Worm (Caenorhabditis elegans) whole organism, L1 larva: ENCODE measurements around the gene F47D12.7.
A peak's percentile ranks its signal among the peaks of the same experiment; 100 is the strongest.

Experiments
- C34B4.2 ChIP-seq: sonication (generic microtip); optimal IDR thresholded peaks from 2 replicates; lab custom pipeline; 2017; ENCODE audit warnings: mild to moderate bottlenecking, missing genetic modification characterization, missing compliant biosample characterization
- F16B12.6 ChIP-seq: fragments of 150-350 bp; optimal IDR thresholded peaks from 2 replicates; lab custom pipeline; 2014; ENCODE audit warnings: missing biosample characterization, missing genetic modification characterization
- aha-1 ChIP-seq: fragments of 150-350 bp; optimal IDR thresholded peaks from 2 replicates; lab custom pipeline; 2014; ENCODE audit warnings: missing biosample characterization, missing genetic modification characterization
- ama-1 ChIP-seq: fragments of 150-350 bp; optimal IDR thresholded peaks from 2 replicates; lab custom pipeline; 2014
- ceh-63 ChIP-seq: fragments of 200-800 bp; sonication (Bioruptor generic); optimal IDR thresholded peaks from 2 replicates; lab custom pipeline; 2018; ENCODE audit warnings: mild to moderate bottlenecking, missing genetic modification characterization, missing compliant biosample characterization
- ceh-8 ChIP-seq: fragments of 200-800 bp; sonication (Bioruptor generic); optimal IDR thresholded peaks from 2 replicates; lab custom pipeline; 2018; ENCODE audit warnings: mild to moderate bottlenecking, missing genetic modification characterization, moderate library complexity, missing compliant biosample characterization
- ceh-82 ChIP-seq, 3 experiments: fragments of 150-350 bp in 1 of 3; sonication (generic microtip) in 2 of 3; optimal IDR thresholded peaks; 2 replicates each; lab custom pipeline; 2014 to 2017; ENCODE audit warnings: missing biosample characterization in 3 of 3, missing genetic modification characterization in 3 of 3
- ceh-88 ChIP-seq: fragments of 200-800 bp; sonication (Bioruptor generic); IDR thresholded peaks from 2 replicates; pipeline ENCODE4 v1.3.6; 2022; ENCODE audit warnings: missing genetic modification characterization, missing compliant biosample characterization
- ces-1 ChIP-seq: fragments of 150-350 bp; optimal IDR thresholded peaks from 2 replicates; lab custom pipeline; 2014; ENCODE audit warnings: missing biosample characterization, missing genetic modification reagents, missing genetic modification characterization
- dpl-1 ChIP-seq, 3 experiments: fragments of 150-350 bp in 2 of 3; sonication (generic microtip) in 1 of 3; optimal IDR thresholded peaks; 2 replicates each; lab custom pipeline; 2014 to 2017; ENCODE audit warnings: missing biosample characterization in 3 of 3, missing genetic modification characterization in 3 of 3, missing genetic modification reagents in 3 of 3
- efl-1 ChIP-seq, 4 experiments: fragments of 150-350 bp; optimal IDR thresholded peaks in 3 of 4; peaks in 1 of 4; 1 replicate in 1 of 4; 2 replicates in 3 of 4; lab custom pipeline; 2014; ENCODE audit warnings: missing biosample characterization in 2 of 4, missing genetic modification characterization in 2 of 4, missing genetic modification reagents in 2 of 4
- efl-3 ChIP-seq: fragments of 200-800 bp; sonication (Bioruptor generic); optimal IDR thresholded peaks from 2 replicates; lab custom pipeline; 2018; ENCODE audit warnings: mild to moderate bottlenecking, missing genetic modification characterization, missing compliant biosample characterization
- egl-27 ChIP-seq, 2 experiments: fragments of 150-350 bp in 1 of 2; sonication (generic microtip); optimal IDR thresholded peaks; 3 replicates each; lab custom pipeline; 2017 to 2018; ENCODE audit warnings: missing biosample characterization in 2 of 2, missing genetic modification characterization in 2 of 2, missing genetic modification reagents in 2 of 2
- elt-2 ChIP-seq: sonication (generic microtip); optimal IDR thresholded peaks from 2 replicates; lab custom pipeline; 2016; ENCODE audit warnings: missing genetic modification characterization, mild to moderate bottlenecking, inconsistent platforms, missing compliant biosample characterization, missing genetic modification reagents
- ets-5 ChIP-seq: fragments of 200-800 bp; sonication (Bioruptor generic); IDR thresholded peaks from 2 replicates; pipeline ENCODE4 v1.3.6; 2022; ENCODE audit warnings: missing genetic modification characterization, missing compliant biosample characterization
- fkh-10 ChIP-seq: sonication (generic microtip); optimal IDR thresholded peaks from 2 replicates; lab custom pipeline; 2017; ENCODE audit warnings: missing biosample characterization, missing genetic modification reagents, missing genetic modification characterization
- fkh-4 ChIP-seq: sonication (generic microtip); optimal IDR thresholded peaks from 2 replicates; lab custom pipeline; 2016; ENCODE audit warnings: missing compliant biosample characterization, missing genetic modification characterization, borderline replicate concordance
- fkh-8 ChIP-seq: sonication (generic microtip); optimal IDR thresholded peaks from 2 replicates; lab custom pipeline; 2016; ENCODE audit warnings: mild to moderate bottlenecking, missing genetic modification characterization, missing compliant biosample characterization
- fos-1 ChIP-seq: fragments of 150-350 bp; optimal IDR thresholded peaks from 2 replicates; lab custom pipeline; 2014; ENCODE audit warnings: missing biosample characterization, missing genetic modification characterization
- hlh-17 ChIP-seq: fragments of 200-800 bp; sonication (Bioruptor generic); optimal IDR thresholded peaks from 2 replicates; lab custom pipeline; 2018; ENCODE audit warnings: missing genetic modification characterization, mild to moderate bottlenecking, missing compliant biosample characterization, moderate library complexity, borderline replicate concordance
- irx-1 ChIP-seq: sonication (generic microtip); optimal IDR thresholded peaks from 2 replicates; lab custom pipeline; 2016; ENCODE audit warnings: missing genetic modification characterization, missing compliant biosample characterization
- isw-1 ChIP-seq: fragments of 200-800 bp; sonication (Bioruptor generic); IDR thresholded peaks from 2 replicates; pipeline ENCODE4 v1.3.6; 2022; ENCODE audit warnings: missing genetic modification characterization, missing compliant biosample characterization
- lin-13 ChIP-seq: fragments of 150-350 bp; optimal IDR thresholded peaks from 2 replicates; lab custom pipeline; 2014; ENCODE audit warnings: missing biosample characterization, missing genetic modification reagents, missing genetic modification characterization
- lin-14 ChIP-seq: fragments of 200-800 bp; sonication (Bioruptor generic); optimal IDR thresholded peaks from 2 replicates; lab custom pipeline; 2018; ENCODE audit warnings: mild to moderate bottlenecking, missing genetic modification characterization, moderate library complexity, missing compliant biosample characterization
- lin-39 ChIP-seq: fragments of 150-350 bp; optimal IDR thresholded peaks from 2 replicates; lab custom pipeline; 2014; ENCODE audit warnings: missing biosample characterization, missing genetic modification reagents, missing genetic modification characterization
- lir-3 ChIP-seq: sonication (generic microtip); optimal IDR thresholded peaks from 2 replicates; lab custom pipeline; 2016; ENCODE audit warnings: mild to moderate bottlenecking, missing genetic modification characterization, moderate library complexity, missing compliant biosample characterization; ENCODE audit not compliant: poor library complexity
- mab-9 ChIP-seq: fragments of 200-800 bp; sonication (Bioruptor generic); IDR thresholded peaks from 2 replicates; pipeline ENCODE4 v1.3.6; 2022; ENCODE audit warnings: missing genetic modification reagents, missing genetic modification characterization, missing compliant biosample characterization
- mdl-1 ChIP-seq, 2 experiments: fragments of 150-350 bp; optimal IDR thresholded peaks; 2 replicates each; lab custom pipeline; 2014 to 2017; ENCODE audit warnings: missing biosample characterization in 2 of 2, missing genetic modification characterization in 2 of 2, inconsistent platforms in 1 of 2
- mep-1 ChIP-seq: fragments of 150-350 bp; optimal IDR thresholded peaks from 2 replicates; lab custom pipeline; 2014; ENCODE audit warnings: missing biosample characterization, missing genetic modification characterization
- nhr-11 ChIP-seq: fragments of 150-350 bp; optimal IDR thresholded peaks from 2 replicates; lab custom pipeline; 2014; ENCODE audit warnings: missing biosample characterization, missing genetic modification characterization
- nhr-12 ChIP-seq: sonication (generic microtip); optimal IDR thresholded peaks from 2 replicates; lab custom pipeline; 2017; ENCODE audit warnings: missing biosample characterization, missing genetic modification characterization
- nhr-237 ChIP-seq: fragments of 150-350 bp; optimal IDR thresholded peaks from 2 replicates; lab custom pipeline; 2014; ENCODE audit warnings: missing biosample characterization, missing genetic modification characterization
- nhr-28 ChIP-seq: fragments of 150-350 bp; optimal IDR thresholded peaks from 2 replicates; lab custom pipeline; 2014; ENCODE audit warnings: missing biosample characterization, missing genetic modification characterization
- nhr-76 ChIP-seq: sonication (generic microtip); optimal IDR thresholded peaks from 2 replicates; lab custom pipeline; 2017; ENCODE audit warnings: missing biosample characterization, missing genetic modification characterization
- nhr-77 ChIP-seq: fragments of 150-350 bp; optimal IDR thresholded peaks from 2 replicates; lab custom pipeline; 2014; ENCODE audit warnings: missing biosample characterization, missing genetic modification characterization
- nhr-84 ChIP-seq: sonication (generic microtip); optimal IDR thresholded peaks from 2 replicates; lab custom pipeline; 2017; ENCODE audit warnings: missing biosample characterization, missing genetic modification characterization
- nhr-85 ChIP-seq: sonication (generic microtip); peaks from one replicate; lab custom pipeline; 2016; ENCODE audit warnings: missing genetic modification characterization, inconsistent platforms, missing compliant biosample characterization
- nhr-90 ChIP-seq: sonication (generic microtip); optimal IDR thresholded peaks from 2 replicates; lab custom pipeline; 2016; ENCODE audit warnings: mild to moderate bottlenecking, missing genetic modification characterization, missing compliant biosample characterization; ENCODE audit not compliant: poor library complexity
- pag-3 ChIP-seq: sonication (generic microtip); optimal IDR thresholded peaks from 2 replicates; lab custom pipeline; 2017; ENCODE audit warnings: missing genetic modification characterization, mild to moderate bottlenecking, missing compliant biosample characterization, antibody characterized with exemption, borderline replicate concordance; ENCODE audit not compliant: insufficient read depth
- rnt-1 ChIP-seq: sonication (generic microtip); optimal IDR thresholded peaks from 2 replicates; lab custom pipeline; 2016; ENCODE audit warnings: mild to moderate bottlenecking, missing genetic modification characterization, moderate library complexity, missing compliant biosample characterization
- snpc-4 ChIP-seq: fragments of 150-350 bp; optimal IDR thresholded peaks from 2 replicates; lab custom pipeline; 2014; ENCODE audit warnings: missing biosample characterization, missing genetic modification characterization
- snu-23 ChIP-seq: sonication (generic microtip); optimal IDR thresholded peaks from 2 replicates; lab custom pipeline; 2016; ENCODE audit warnings: missing genetic modification characterization, missing compliant biosample characterization
- sox-4 ChIP-seq: sonication (generic microtip); optimal IDR thresholded peaks from 2 replicates; lab custom pipeline; 2016; ENCODE audit warnings: missing genetic modification characterization, missing compliant biosample characterization
- sptf-1 ChIP-seq: fragments of 150-350 bp; optimal IDR thresholded peaks from 2 replicates; lab custom pipeline; 2014; ENCODE audit warnings: missing biosample characterization, missing genetic modification characterization
- unc-130 ChIP-seq: fragments of 150-350 bp; optimal IDR thresholded peaks from 2 replicates; lab custom pipeline; 2017; ENCODE audit warnings: missing biosample characterization, missing genetic modification characterization, inconsistent platforms
- unc-30 ChIP-seq: sonication (generic microtip); optimal IDR thresholded peaks from 2 replicates; lab custom pipeline; 2017; ENCODE audit warnings: missing biosample characterization, missing genetic modification characterization
- unc-86 ChIP-seq: sonication (generic microtip); optimal IDR thresholded peaks from 2 replicates; lab custom pipeline; 2016; ENCODE audit warnings: missing genetic modification characterization, missing compliant biosample characterization
- unc-98 ChIP-seq: fragments of 200-800 bp; sonication (Bioruptor generic); IDR thresholded peaks from 2 replicates; pipeline ENCODE4 v1.3.6; 2022; ENCODE audit warnings: missing genetic modification characterization, missing compliant biosample characterization
- vab-15 ChIP-seq: sonication (generic microtip); optimal IDR thresholded peaks from 2 replicates; lab custom pipeline; 2017; ENCODE audit warnings: missing genotype, mild to moderate bottlenecking, missing genetic modification characterization, missing compliant biosample characterization
- zag-1 ChIP-seq: fragments of 150-350 bp; optimal IDR thresholded peaks from 2 replicates; lab custom pipeline; 2014; ENCODE audit warnings: missing biosample characterization, missing genetic modification characterization
- zip-4 ChIP-seq: fragments of 200-800 bp; sonication (Bioruptor generic); optimal IDR thresholded peaks from 2 replicates; lab custom pipeline; 2018; ENCODE audit warnings: mild to moderate bottlenecking, missing genetic modification characterization, moderate library complexity, missing compliant biosample characterization
- ztf-11 ChIP-seq, 2 experiments: sonication (generic microtip); optimal IDR thresholded peaks; 2 replicates each; lab custom pipeline; 2016 to 2017; ENCODE audit warnings: missing genetic modification characterization in 2 of 2, missing biosample characterization in 1 of 2, missing compliant biosample characterization in 1 of 2

The F47D12.7 gene

DNA sequence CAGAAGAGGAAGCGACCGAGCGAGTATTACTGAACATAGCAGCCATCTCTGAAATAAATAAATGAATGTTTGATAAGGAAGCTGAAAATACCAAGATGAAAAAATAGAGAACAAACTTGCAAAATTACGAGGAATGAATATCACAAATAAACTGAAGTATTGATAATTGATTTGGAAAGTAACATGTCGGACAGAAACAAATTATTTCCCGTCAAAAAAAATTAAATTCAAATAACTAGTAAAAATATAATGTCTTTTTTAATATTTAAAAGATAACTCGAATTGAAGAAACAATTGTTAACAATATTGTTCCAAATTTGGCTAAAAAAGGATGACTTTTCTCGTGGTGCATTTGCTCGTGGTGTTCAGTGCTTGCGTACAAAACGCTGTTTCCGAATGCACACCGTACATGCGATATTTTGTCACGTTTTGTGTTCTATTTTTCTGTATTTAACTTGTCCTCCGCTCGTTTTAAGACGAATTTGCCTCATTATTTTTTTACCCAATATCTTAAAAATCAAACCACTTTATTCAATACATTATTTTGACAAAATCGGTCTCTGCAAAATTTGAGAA, 46.1 kb upstream of the F47D12.7 start, which contains the start of gene rpn-13:
Gene rpn-13 (minus strand): TSS at position 51 of the 576 bp plus-strand sequence.
- no peak for TF ChIP-seq egl-27 (tag; optimal IDR thresholded peaks at IDR 0.05; lab: Kevin White, UChicago)
- peak; percentile 1 for TF ChIP-seq snpc-4 (tag; lab: Kevin White, UChicago)
- no peak for TF ChIP-seq mep-1 (tag; lab: Kevin White, UChicago)
- peak; percentile 95 for TF ChIP-seq F16B12.6 (tag; lab: Kevin White, UChicago)
- TF ChIP-seq pag-3 (tag; lab: Kevin White, UChicago), result no peak
- no peak for TF ChIP-seq fkh-4 (tag; lab: Kevin White, UChicago)
- no peak for TF ChIP-seq ceh-88 (GFP tag; lab: Robert Waterston, UW)
- TF ChIP-seq elt-2 (tag; lab: Kevin White, UChicago), result no peak
- peak; percentile 63 for TF ChIP-seq snu-23 (GFP tag; lab: Kevin White, UChicago)
- TF ChIP-seq nhr-12, result no peak
- peak; percentile 22 to 64 (median 60) for TF ChIP-seq dpl-1 (GFP tag; optimal IDR thresholded peaks at IDR 0.05; lab: Kevin White, UChicago)
- TF ChIP-seq zag-1 (tag; lab: Kevin White, UChicago), result no peak
- TF ChIP-seq unc-30 (tag; lab: Kevin White, UChicago), result no peak
- no peak for TF ChIP-seq ceh-63 (GFP tag; lab: Kevin White, UChicago)
- TF ChIP-seq isw-1 (GFP tag; lab: Robert Waterston, UW), result no peak
- no peak for TF ChIP-seq efl-3 (GFP tag; lab: Kevin White, UChicago)
- no peak for TF ChIP-seq sptf-1 (tag; lab: Kevin White, UChicago)
- no peak for TF ChIP-seq ces-1 (GFP tag; lab: Kevin White, UChicago)
- TF ChIP-seq nhr-84 (tag; lab: Kevin White, UChicago), result no peak
- TF ChIP-seq nhr-77 (tag; lab: Kevin White, UChicago), result no peak
- no peak for TF ChIP-seq nhr-85 (tag; lab: Kevin White, UChicago)
- no peak for TF ChIP-seq hlh-17 (GFP tag; lab: Kevin White, UChicago)
- TF ChIP-seq ztf-11 (tag; optimal IDR thresholded peaks at IDR 0.05; lab: Kevin White, UChicago), result no peak
- no peak for TF ChIP-seq nhr-90 (tag; lab: Kevin White, UChicago)
- TF ChIP-seq unc-130, result peak; percentile 84
- no peak for TF ChIP-seq ceh-8 (GFP tag; lab: Kevin White, UChicago)
- no peak for TF ChIP-seq nhr-28 (tag; lab: Kevin White, UChicago)
- TF ChIP-seq ama-1 (lab: Kevin White, UChicago), result no peak
- no peak for TF ChIP-seq irx-1 (tag; lab: Kevin White, UChicago)
- TF ChIP-seq lir-3 (tag; lab: Kevin White, UChicago), result no peak
- TF ChIP-seq aha-1 (tag; lab: Kevin White, UChicago), result no peak
- no peak for TF ChIP-seq lin-39 (tag; lab: Kevin White, UChicago)
- TF ChIP-seq ceh-82 (tag; optimal IDR thresholded peaks at IDR 0.05; lab: Kevin White, UChicago), result peak in 2 of 3 experiments; percentile 52 to 56
- peak; percentile 35 for TF ChIP-seq rnt-1
- no peak for TF ChIP-seq fkh-10 (GFP tag; lab: Kevin White, UChicago)
- TF ChIP-seq sox-4 (tag; lab: Kevin White, UChicago), result no peak
- TF ChIP-seq lin-14 (GFP tag; lab: Kevin White, UChicago), result peak; percentile 42
- no peak for TF ChIP-seq zip-4
- TF ChIP-seq efl-1 (optimal IDR thresholded peaks at IDR 0.05; lab: Kevin White, UChicago), result peak; percentile 58 to 62
- TF ChIP-seq efl-1 (GFP tag; optimal IDR thresholded peaks at IDR 0.05 in 1 of 2; lab: Kevin White, UChicago), result peak in 1 of 2 experiments; percentile 64
- TF ChIP-seq nhr-11, result no peak
- TF ChIP-seq fos-1 (tag; lab: Kevin White, UChicago), result peak; percentile 49
- no peak for TF ChIP-seq nhr-237 (tag; lab: Kevin White, UChicago)
- no peak for TF ChIP-seq unc-86
- no peak for TF ChIP-seq fkh-8 (tag; lab: Kevin White, UChicago)
- TF ChIP-seq mdl-1 (tag; optimal IDR thresholded peaks at IDR 0.05; lab: Kevin White, UChicago), result peak in 1 of 2 experiments; percentile 65
- peak; percentile 28 for TF ChIP-seq lin-13 (GFP tag; lab: Kevin White, UChicago)
- TF ChIP-seq ets-5 (GFP tag; lab: Robert Waterston, UW), result no peak
- TF ChIP-seq vab-15 (tag; lab: Kevin White, UChicago), result no peak
- TF ChIP-seq C34B4.2, result no peak
- TF ChIP-seq mab-9 (GFP tag; lab: Robert Waterston, UW), result no peak
- no peak for TF ChIP-seq unc-98 (GFP tag; lab: Robert Waterston, UW)
- no peak for TF ChIP-seq nhr-76 (tag; lab: Kevin White, UChicago)
